Worm (Caenorhabditis elegans): Measurements from ENCODE around the gene R02F11.3.

DNA sequence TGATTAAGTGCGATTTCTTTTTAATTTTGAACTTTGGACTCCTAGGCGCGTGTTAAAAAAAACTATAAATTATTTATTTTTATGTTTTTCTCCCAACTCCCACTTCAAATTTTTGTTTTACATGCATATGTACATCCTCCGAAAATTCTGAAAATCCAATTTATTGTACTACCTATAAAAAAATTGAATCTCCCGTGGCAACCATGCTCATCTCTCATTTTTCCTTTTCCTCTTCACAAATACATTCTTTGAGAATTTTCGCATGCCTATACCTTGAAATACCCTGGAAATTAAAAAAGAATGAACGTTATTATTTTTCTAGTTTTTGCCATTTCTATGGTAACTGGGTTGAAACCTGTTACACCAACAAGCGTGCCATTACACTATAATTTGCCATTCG lies 16.9 kb downstream of the R02F11.3 start, which contains the start of gene R02F11.10:
- TF ChIP-seq unc-86 (tag; optimal IDR thresholded peaks at IDR 0.05) (no peak), lin-15B (tag; optimal IDR thresholded peaks at IDR 0.05) (no peak), efl-1 (optimal IDR thresholded peaks at IDR 0.05) (no peak), efl-1 (GFP tag; optimal IDR thresholded peaks at IDR 0.05 in 1 of 2) (no peak), rnt-1 (tag; optimal IDR thresholded peaks at IDR 0.05) (no peak), ama-1 (optimal IDR thresholded peaks at IDR 0.05) (no peak), ces-1 (GFP tag; optimal IDR thresholded peaks at IDR 0.05) (no peak), dpl-1 (GFP tag; optimal IDR thresholded peaks at IDR 0.05) (no peak), unc-30 (tag; optimal IDR thresholded peaks at IDR 0.05) (no peak), blmp-1 (tag; optimal IDR thresholded peaks at IDR 0.05) (no peak), mep-1 (tag; optimal IDR thresholded peaks at IDR 0.05) (no peak)
